Worm (Caenorhabditis elegans) whole organism, L3 larva: ENCODE data around the gene nsph-1.1.

Experiments used
- ZK546.5 ChIP-seq: sonication (generic microtip); optimal IDR thresholded peaks from 2 replicates; lab custom pipeline; 2017; ENCODE audit warnings: missing biosample characterization, missing genetic modification characterization
- aly-2 ChIP-seq: fragments of 150-350 bp; optimal IDR thresholded peaks from 2 replicates; lab custom pipeline; 2014; ENCODE audit warnings: missing biosample characterization, missing genetic modification characterization
- egl-27 ChIP-seq: sonication (generic microtip); optimal IDR thresholded peaks from 4 replicates; lab custom pipeline; 2017; ENCODE audit warnings: missing biosample characterization, missing genetic modification reagents, missing genetic modification characterization
- egl-5 ChIP-seq: fragments of 150-350 bp; optimal IDR thresholded peaks from 2 replicates; lab custom pipeline; 2017; ENCODE audit warnings: missing biosample characterization, missing genetic modification reagents, missing genetic modification characterization, inconsistent platforms
- fkh-10 ChIP-seq: sonication (generic microtip); optimal IDR thresholded peaks from 2 replicates; lab custom pipeline; 2017; ENCODE audit warnings: missing biosample characterization, missing genetic modification reagents, missing genetic modification characterization
- fos-1 ChIP-seq: fragments of 150-350 bp; optimal IDR thresholded peaks from 2 replicates; lab custom pipeline; 2014; ENCODE audit warnings: missing biosample characterization, missing genetic modification characterization
- mdl-1 ChIP-seq: fragments of 150-350 bp; optimal IDR thresholded peaks from 2 replicates; lab custom pipeline; 2014; ENCODE audit warnings: missing biosample characterization, missing genetic modification characterization
- nhr-11 ChIP-seq: fragments of 150-350 bp; optimal IDR thresholded peaks from 2 replicates; lab custom pipeline; 2014; ENCODE audit warnings: missing biosample characterization, missing genetic modification characterization
- nhr-237 ChIP-seq: fragments of 150-350 bp; optimal IDR thresholded peaks from 2 replicates; lab custom pipeline; 2014; ENCODE audit warnings: missing biosample characterization, missing genetic modification characterization
- pha-4 ChIP-seq: fragments of 150-350 bp; optimal IDR thresholded peaks from 2 replicates; lab custom pipeline; 2014; ENCODE audit warnings: missing biosample characterization, missing genetic modification reagents, missing genetic modification characterization
- unc-39 ChIP-seq: sonication (generic microtip); optimal IDR thresholded peaks from 4 replicates; lab custom pipeline; 2017; ENCODE audit warnings: missing biosample characterization, missing genetic modification characterization

DNA sequence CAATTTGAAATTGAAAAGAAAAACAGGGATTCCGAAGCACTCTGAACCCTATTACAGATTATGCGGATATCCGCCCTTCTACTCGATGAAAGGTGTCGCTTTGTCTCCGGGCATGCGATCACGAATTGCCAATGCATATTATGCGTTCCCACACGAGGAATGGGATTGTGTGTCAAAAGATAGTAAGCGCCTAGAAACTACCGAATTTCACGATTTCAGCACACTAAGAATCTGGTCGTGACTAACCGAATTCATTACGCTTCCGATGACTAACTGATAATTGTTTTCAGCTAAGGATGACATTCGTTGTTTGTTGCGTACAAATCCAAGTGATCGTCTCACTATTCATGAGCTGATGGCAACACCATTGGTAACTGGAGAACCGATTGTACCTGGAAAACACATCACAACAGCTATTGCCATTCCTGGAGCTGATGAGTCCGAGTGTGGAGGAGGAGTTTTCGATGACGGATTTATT lies 20.2 kb upstream of the nsph-1.1 start:
- TF ChIP-seq pha-4 (tag; lab: Kevin White, UChicago) (no peak), egl-27 (tag; lab: Kevin White, UChicago) (no peak), nhr-11 (tag; lab: Kevin White, UChicago) (no peak), fkh-10 (GFP tag; lab: Kevin White, UChicago) (no peak), fos-1 (tag; lab: Kevin White, UChicago) (no peak), aly-2 (tag; lab: Kevin White, UChicago) (no peak), mdl-1 (tag; lab: Kevin White, UChicago) (no peak), nhr-237 (tag; lab: Kevin White, UChicago) (no peak), egl-5 (tag; lab: Kevin White, UChicago) (no peak), ZK546.5 (tag; lab: Kevin White, UChicago) (no peak), unc-39 (tag; lab: Kevin White, UChicago) (no peak)
